Worm (Caenorhabditis elegans): Measurements from ENCODE around the gene ZC155.2.

DNA sequence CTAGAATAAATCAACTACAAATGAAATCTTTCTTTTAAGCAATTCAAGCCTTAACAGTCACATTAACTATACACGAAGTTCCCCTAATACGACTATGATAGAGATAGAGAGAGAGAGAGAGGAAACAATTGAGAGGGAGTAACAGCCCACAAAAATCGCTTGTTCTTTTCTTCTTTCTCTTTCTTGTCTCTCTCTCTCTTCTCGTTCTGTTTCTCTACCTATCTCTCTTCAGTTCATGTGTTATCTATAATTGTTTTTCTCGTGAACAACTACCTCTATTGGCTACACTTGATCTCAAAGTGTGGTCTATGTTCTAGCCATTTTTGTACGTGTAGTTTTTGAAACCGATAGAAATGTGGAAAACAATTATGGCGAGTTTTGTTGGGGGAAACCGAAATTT, 16.1 kb upstream of the ZC155.2 start:
- no peak for TF ChIP-seq him-1 (tag; optimal IDR thresholded peaks at IDR 0.05)
- TF ChIP-seq dao-5 (tag; optimal IDR thresholded peaks at IDR 0.05): no peak

Measured in whole organism, L4/young adult.